Worm (Caenorhabditis elegans): ENCODE data around the gene pqn-31.
A peak's percentile ranks its signal among the peaks of the same experiment; 100 is the strongest.

ce11 chrV:9078815-9079525 is 30.4 kb upstream of the pqn-31 start:
- no peak for TF ChIP-seq nhr-10 (tag; optimal IDR thresholded peaks at IDR 0.05)
- peak; percentile 42 for TF ChIP-seq skn-1 (tag; optimal IDR thresholded peaks at IDR 0.05)
- TF ChIP-seq nhr-11 (tag; optimal IDR thresholded peaks at IDR 0.05) = no peak
- peak; percentile 3 for TF ChIP-seq egl-27 (tag; optimal IDR thresholded peaks at IDR 0.05)
- TF ChIP-seq unc-62 (GFP tag; optimal IDR thresholded peaks at IDR 0.05) = no peak
- peak in 1 of 2 experiments; percentile 10 for TF ChIP-seq mdl-1 (tag; optimal IDR thresholded peaks at IDR 0.05)
- TF ChIP-seq lin-39 (tag; optimal IDR thresholded peaks at IDR 0.05) = no peak
- no peak for TF ChIP-seq ztf-4 (tag; optimal IDR thresholded peaks at IDR 0.05)
- no peak for TF ChIP-seq elt-3 (tag; optimal IDR thresholded peaks at IDR 0.05)
- TF ChIP-seq R02D3.7 (tag; optimal IDR thresholded peaks at IDR 0.05) = no peak
- TF ChIP-seq crh-2 (tag; optimal IDR thresholded peaks at IDR 0.05) = peak; percentile 9
- TF ChIP-seq ama-1 (optimal IDR thresholded peaks at IDR 0.05) = no peak

Measured in whole organism, L2 larva.